Worm (Caenorhabditis elegans) whole organism, young adult: Measurements from ENCODE around the gene C13B4.1.

Experiments used
- B0019.2 ChIP-seq: fragments of 200-800 bp; sonication (Bioruptor generic); conservative IDR thresholded peaks from 2 replicates; pipeline ENCODE4 v1.3.6; 2022; ENCODE audit warnings: missing genetic modification reagents, missing genetic modification characterization, missing compliant biosample characterization
- B0261.1 ChIP-seq: sonication (generic microtip); optimal IDR thresholded peaks from 2 replicates; lab custom pipeline; 2016; ENCODE audit warnings: mild to moderate bottlenecking, missing genetic modification characterization, moderate library complexity, missing compliant biosample characterization
- D2030.7 ChIP-seq: fragments of 200-800 bp; sonication (Bioruptor generic); IDR thresholded peaks from 2 replicates; pipeline ENCODE4 v1.3.6; 2022; ENCODE audit warnings: missing genetic modification reagents, missing genetic modification characterization, missing compliant biosample characterization
- F23B12.7 ChIP-seq: sonication (generic microtip); optimal IDR thresholded peaks from 2 replicates; lab custom pipeline; 2017; ENCODE audit warnings: missing genetic modification characterization, mild to moderate bottlenecking, missing compliant biosample characterization, antibody characterized with exemption, moderate library complexity; ENCODE audit not compliant: insufficient read depth
- F33H1.4 ChIP-seq: fragments of 200-800 bp; sonication (Bioruptor generic); IDR thresholded peaks from 2 replicates; pipeline ENCODE4 v1.3.6; 2022; ENCODE audit warnings: missing genetic modification reagents, missing genetic modification characterization, missing compliant biosample characterization
- F49E8.2 ChIP-seq: sonication (generic microtip); optimal IDR thresholded peaks from 3 replicates; lab custom pipeline; 2017; ENCODE audit warnings: missing genetic modification characterization, mild to moderate bottlenecking, missing compliant biosample characterization, antibody characterized with exemption, moderate library complexity; ENCODE audit not compliant: insufficient read depth
- F57C9.4 ChIP-seq: sonication (generic microtip); optimal IDR thresholded peaks from 2 replicates; lab custom pipeline; 2017; ENCODE audit warnings: mild to moderate bottlenecking, missing genetic modification characterization, missing compliant biosample characterization
- T07F8.4 ChIP-seq: sonication (generic microtip); optimal IDR thresholded peaks from 2 replicates; lab custom pipeline; 2016; ENCODE audit warnings: mild to moderate bottlenecking, missing genetic modification characterization, moderate library complexity, missing compliant biosample characterization
- T26A5.8 ChIP-seq: sonication (generic microtip); optimal IDR thresholded peaks from 2 replicates; lab custom pipeline; 2016; ENCODE audit warnings: missing genetic modification characterization, missing compliant biosample characterization
- akir-1 ChIP-seq: fragments of 200-800 bp; sonication (Bioruptor generic); optimal IDR thresholded peaks from 2 replicates; lab custom pipeline; 2018; ENCODE audit warnings: mild to moderate bottlenecking, missing genetic modification characterization, moderate library complexity, missing compliant biosample characterization
- aptf-2 ChIP-seq: fragments of 200-800 bp; sonication (Bioruptor generic); conservative IDR thresholded peaks from 2 replicates; pipeline ENCODE4 v1.3.6; 2022; ENCODE audit warnings: missing genetic modification reagents, missing genetic modification characterization, missing compliant biosample characterization
- ceh-100 ChIP-seq: fragments of 200-800 bp; sonication (Bioruptor generic); IDR thresholded peaks from 2 replicates; pipeline ENCODE4 v1.3.6; 2022; ENCODE audit warnings: missing genetic modification reagents, missing genetic modification characterization, missing compliant biosample characterization
- ceh-40 ChIP-seq: fragments of 200-800 bp; sonication (Bioruptor generic); IDR thresholded peaks from 2 replicates; pipeline ENCODE4 v1.3.6; 2022; ENCODE audit warnings: missing genetic modification characterization, missing compliant biosample characterization
- ceh-79 ChIP-seq: sonication (generic microtip); optimal IDR thresholded peaks from 2 replicates; lab custom pipeline; 2017; ENCODE audit warnings: mild to moderate bottlenecking, missing genetic modification characterization, missing compliant biosample characterization
- ceh-91 ChIP-seq: fragments of 200-800 bp; sonication (Bioruptor generic); IDR thresholded peaks from 2 replicates; pipeline ENCODE4 v1.3.6; 2022; ENCODE audit warnings: missing genetic modification reagents, missing genetic modification characterization, missing compliant biosample characterization
- dox-1 ChIP-seq: fragments of 200-800 bp; sonication (Bioruptor generic); IDR thresholded peaks from 2 replicates; pipeline ENCODE4 v1.3.6; 2022; ENCODE audit warnings: missing genetic modification reagents, missing genetic modification characterization, missing compliant biosample characterization
- dpl-1 ChIP-seq: fragments of 150-350 bp; optimal IDR thresholded peaks from 2 replicates; lab custom pipeline; 2014; ENCODE audit warnings: missing biosample characterization, missing genetic modification reagents, missing genetic modification characterization
- efl-1 ChIP-seq: fragments of 150-350 bp; optimal IDR thresholded peaks from 2 replicates; lab custom pipeline; 2014; ENCODE audit warnings: missing biosample characterization, missing genetic modification reagents, missing genetic modification characterization
- ekl-4 ChIP-seq: fragments of 200-800 bp; sonication (Bioruptor generic); IDR thresholded peaks from 2 replicates; pipeline ENCODE4 v1.3.6; 2022; ENCODE audit warnings: missing genetic modification reagents, missing genetic modification characterization, missing compliant biosample characterization
- him-1 ChIP-seq: sonication (generic microtip); optimal IDR thresholded peaks from 2 replicates; lab custom pipeline; 2016; ENCODE audit warnings: missing genotype, missing genetic modification reagents, missing genetic modification characterization, missing compliant biosample characterization
- lin-26 ChIP-seq: fragments of 200-800 bp; sonication (Bioruptor generic); IDR thresholded peaks from 2 replicates; pipeline ENCODE4 v1.3.6; 2022; ENCODE audit warnings: missing genetic modification reagents, missing genetic modification characterization, missing compliant biosample characterization
- lin-35 ChIP-seq, 3 experiments: fragments of 150-350 bp in 2 of 3; sonication (generic microtip) in 1 of 3; optimal IDR thresholded peaks; 2 replicates each; lab custom pipeline; 2014 to 2018; ENCODE audit warnings: missing biosample characterization in 3 of 3, missing genetic modification characterization in 3 of 3, missing genetic modification reagents in 3 of 3
- lin-54 ChIP-seq: fragments of 200-800 bp; sonication (Bioruptor generic); optimal IDR thresholded peaks from 2 replicates; lab custom pipeline; 2018; ENCODE audit warnings: mild to moderate bottlenecking, missing genetic modification characterization, missing compliant biosample characterization
- lsl-1 ChIP-seq: fragments of 200-800 bp; sonication (Bioruptor generic); optimal IDR thresholded peaks from 2 replicates; lab custom pipeline; 2018; ENCODE audit warnings: mild to moderate bottlenecking, missing genetic modification characterization, moderate library complexity, missing compliant biosample characterization
- lsy-27 ChIP-seq: sonication (generic microtip); optimal IDR thresholded peaks from 2 replicates; lab custom pipeline; 2017; ENCODE audit warnings: missing genetic modification characterization, mild to moderate bottlenecking, missing compliant biosample characterization, antibody characterized with exemption, missing genotype, borderline replicate concordance; ENCODE audit not compliant: insufficient read depth
- madf-10 ChIP-seq: sonication (generic microtip); optimal IDR thresholded peaks from 2 replicates; lab custom pipeline; 2016; ENCODE audit warnings: mild to moderate bottlenecking, missing genetic modification characterization, missing compliant biosample characterization
- madf-6 ChIP-seq: fragments of 200-800 bp; sonication (Bioruptor generic); IDR thresholded peaks from 2 replicates; pipeline ENCODE4 v1.3.6; 2022; ENCODE audit warnings: missing genetic modification reagents, missing genetic modification characterization, missing compliant biosample characterization
- madf-8 ChIP-seq: fragments of 200-800 bp; sonication (Bioruptor generic); conservative IDR thresholded peaks from 2 replicates; pipeline ENCODE4 v1.3.6; 2022; ENCODE audit warnings: missing genetic modification reagents, missing genetic modification characterization, missing compliant biosample characterization
- mcd-1 ChIP-seq: fragments of 200-800 bp; sonication (Bioruptor generic); IDR thresholded peaks from 2 replicates; pipeline ENCODE4 v1.3.6; 2022; ENCODE audit warnings: missing genetic modification reagents, missing genetic modification characterization, missing compliant biosample characterization
- mes-4 ChIP-seq: sonication (generic microtip); optimal IDR thresholded peaks from 2 replicates; lab custom pipeline; 2016; ENCODE audit warnings: missing genotype, missing genetic modification characterization, missing compliant biosample characterization
- mxl-1 ChIP-seq: sonication (generic microtip); optimal IDR thresholded peaks from 2 replicates; lab custom pipeline; 2016; ENCODE audit warnings: missing genetic modification characterization, missing compliant biosample characterization
- nhr-120 ChIP-seq: fragments of 200-800 bp; sonication (Bioruptor generic); IDR thresholded peaks from 2 replicates; pipeline ENCODE4 v1.3.6; 2022; ENCODE audit warnings: missing genetic modification characterization, missing compliant biosample characterization
- pbrm-1 ChIP-seq: fragments of 200-800 bp; sonication (Bioruptor generic); IDR thresholded peaks from 2 replicates; pipeline ENCODE4 v1.3.6; 2022; ENCODE audit warnings: missing genetic modification reagents, missing genetic modification characterization, missing compliant biosample characterization
- rcor-1 ChIP-seq: fragments of 200-800 bp; sonication (Bioruptor generic); IDR thresholded peaks from 2 replicates; pipeline ENCODE4 v1.3.6; 2022; ENCODE audit warnings: missing genetic modification reagents, missing genetic modification characterization, missing compliant biosample characterization
- rpc-1 ChIP-seq, 2 experiments: fragments of 150-350 bp in 1 of 2; sonication (generic microtip) in 1 of 2; optimal IDR thresholded peaks; 2 replicates each; lab custom pipeline; 2014 to 2018; ENCODE audit warnings: missing biosample characterization in 1 of 2, missing genetic modification characterization in 1 of 2, missing genetic modification reagents in 1 of 2, missing genotype in 1 of 2
- sea-2 ChIP-seq: fragments of 200-800 bp; sonication (Bioruptor generic); IDR thresholded peaks from 2 replicates; pipeline ENCODE4 v1.3.6; 2022; ENCODE audit warnings: missing genetic modification characterization, missing compliant biosample characterization
- snpc-1.3 ChIP-seq: sonication (generic microtip); optimal IDR thresholded peaks from 2 replicates; lab custom pipeline; 2017; ENCODE audit warnings: missing genetic modification characterization, mild to moderate bottlenecking, missing compliant biosample characterization, antibody characterized with exemption, moderate library complexity, missing genotype, missing genetic modification reagents; ENCODE audit not compliant: insufficient read depth
- snpc-3.4 ChIP-seq: sonication (generic microtip); optimal IDR thresholded peaks from 2 replicates; lab custom pipeline; 2017; ENCODE audit warnings: missing genetic modification characterization, mild to moderate bottlenecking, missing compliant biosample characterization, antibody characterized with exemption, moderate library complexity, missing genotype, missing genetic modification reagents
- snpc-4 ChIP-seq, 5 experiments: fragments of 150-350 bp in 1 of 5; sonication (generic microtip) in 4 of 5; optimal IDR thresholded peaks; 2 replicates each; lab custom pipeline; 2014 to 2018; ENCODE audit warnings: missing genetic modification characterization in 5 of 5, missing biosample characterization in 3 of 5, antibody characterized with exemption in 2 of 5, mild to moderate bottlenecking in 2 of 5, missing compliant biosample characterization in 2 of 5, missing genotype in 2 of 5, moderate library complexity in 2 of 5, missing genetic modification reagents in 1 of 5
- tbp1 ChIP-seq: fragments of 200-800 bp; sonication (Bioruptor generic); optimal IDR thresholded peaks from 2 replicates; lab custom pipeline; 2018; ENCODE audit warnings: mild to moderate bottlenecking, missing genetic modification characterization, missing compliant biosample characterization
- unc-130 ChIP-seq: sonication (generic microtip); optimal IDR thresholded peaks from 2 replicates; lab custom pipeline; 2016; ENCODE audit warnings: missing genetic modification reagents, missing genetic modification characterization, missing compliant biosample characterization
- unc-62 ChIP-seq: fragments of 150-350 bp; optimal IDR thresholded peaks from 2 replicates; lab custom pipeline; 2014; ENCODE audit warnings: missing biosample characterization, missing genetic modification reagents, missing genetic modification characterization
- xnd-1 ChIP-seq: sonication (generic microtip); optimal IDR thresholded peaks from 2 replicates; lab custom pipeline; 2016; ENCODE audit warnings: missing genotype, missing genetic modification reagents, missing genetic modification characterization, missing compliant biosample characterization
- ztf-3 ChIP-seq: fragments of 200-800 bp; sonication (Bioruptor generic); optimal IDR thresholded peaks from 2 replicates; lab custom pipeline; 2018; ENCODE audit warnings: mild to moderate bottlenecking, missing genetic modification characterization, missing compliant biosample characterization
- ztf-6 ChIP-seq: fragments of 200-800 bp; sonication (Bioruptor generic); IDR thresholded peaks from 2 replicates; pipeline ENCODE4 v1.3.6; 2022; ENCODE audit warnings: missing genetic modification reagents, missing genetic modification characterization, missing compliant biosample characterization

The C13B4.1 gene

DNA sequence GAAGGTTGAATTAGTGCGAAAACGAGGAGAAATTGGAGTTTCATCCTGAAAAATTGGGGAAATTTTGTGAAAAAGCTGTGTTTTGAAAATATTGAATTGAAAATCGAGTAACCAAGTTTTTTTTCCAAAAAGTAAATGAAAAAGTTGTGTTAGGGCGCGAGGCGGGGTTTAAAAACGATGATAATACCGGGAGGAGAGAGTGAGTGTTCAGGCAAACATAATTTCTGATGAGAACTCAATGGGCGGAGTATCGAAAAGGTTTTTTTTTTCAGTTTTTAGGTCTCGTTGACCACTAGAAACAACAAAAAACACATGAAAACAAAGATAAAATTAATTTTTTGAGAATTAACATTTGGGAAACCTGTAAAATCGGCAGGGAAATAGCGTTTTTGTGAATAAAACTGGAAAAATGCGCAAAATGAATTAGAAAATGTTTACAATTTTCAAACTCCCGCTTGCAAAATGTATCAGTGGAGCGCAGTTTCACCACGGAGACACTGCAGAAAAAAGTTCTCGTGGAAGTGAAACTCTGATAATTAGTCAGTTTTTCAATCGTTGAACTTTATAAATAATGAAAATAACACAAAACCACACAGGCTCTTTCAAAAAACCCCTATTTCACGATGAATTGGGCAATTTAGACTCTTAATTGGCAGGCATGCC lies at the start of gene C13B4.1:
C13B4.1 (minus strand) TSS at position 51 of the 663 bp plus-strand sequence.
- TF ChIP-seq lsy-27 (tag; lab: Kevin White, UChicago) (no peak), ceh-40 (no peak), rpc-1 (optimal IDR thresholded peaks at IDR 0.05; lab: Kevin White, UChicago) (no peak), rpc-1 (tag; optimal IDR thresholded peaks at IDR 0.05; lab: Kevin White, UChicago) (no peak), xnd-1 (tag; lab: Kevin White, UChicago) (peak; percentile 50), ztf-3 (no peak), mcd-1 (GFP tag; lab: Robert Waterston, UW) (peak; percentile 94), lin-54 (GFP tag; lab: Kevin White, UChicago) (peak; percentile 97), F49E8.2 (tag; lab: Kevin White, UChicago) (peak; percentile 37), F57C9.4 (no peak), snpc-4 (GFP tag; optimal IDR thresholded peaks at IDR 0.05; lab: Kevin White, UChicago) (no peak), snpc-4 (tag; optimal IDR thresholded peaks at IDR 0.05; lab: Kevin White, UChicago) (peak in 1 of 4 experiments; percentile 16), mxl-1 (tag; lab: Kevin White, UChicago) (no peak), ekl-4 (no peak; the same call in 1 of the 2 replicates), T07F8.4 (tag; lab: Kevin White, UChicago) (no peak), F23B12.7 (tag; lab: Kevin White, UChicago) (peak; percentile 41), lin-26 (no peak), dox-1 (peak; percentile 67), lin-35 (GFP tag; optimal IDR thresholded peaks at IDR 0.05; lab: Kevin White, UChicago) (peak in 2 of 3 experiments; percentile 11 to 55), unc-130 (GFP tag; lab: Kevin White, UChicago) (peak; percentile 49), T26A5.8 (tag; lab: Kevin White, UChicago) (no peak), dpl-1 (GFP tag; lab: Kevin White, UChicago) (peak; percentile 68), mes-4 (tag; lab: Kevin White, UChicago) (no peak), madf-6 (GFP tag; lab: Robert Waterston, UW) (peak; percentile 80), akir-1 (GFP tag; lab: Kevin White, UChicago) (no peak), madf-8 (GFP tag; lab: Robert Waterston, UW) (peak; percentile 39), sea-2 (GFP tag; lab: Robert Waterston, UW) (no peak), him-1 (tag; lab: Kevin White, UChicago) (peak; percentile 11), B0261.1 (tag; lab: Kevin White, UChicago) (no peak), madf-10 (no peak), B0019.2 (GFP tag; lab: Robert Waterston, UW) (no peak), ceh-79 (tag; lab: Kevin White, UChicago) (no peak), snpc-1.3 (tag; lab: Kevin White, UChicago) (no peak), aptf-2 (GFP tag; lab: Robert Waterston, UW) (no peak), ceh-100 (GFP tag; lab: Robert Waterston, UW) (peak; percentile 98), efl-1 (GFP tag; lab: Kevin White, UChicago) (peak; percentile 92), F33H1.4 (peak; percentile 75), D2030.7 (GFP tag; lab: Robert Waterston, UW) (peak; percentile 90), tbp1 (GFP tag; lab: Kevin White, UChicago) (peak; percentile 26), pbrm-1 (0 out of 2 replicates have a peak, but pooled peaks have one; percentile 34), nhr-120 (no peak), ceh-91 (GFP tag; lab: Robert Waterston, UW) (peak; percentile 61), unc-62 (GFP tag; lab: Kevin White, UChicago) (no peak), lsl-1 (peak; percentile 75), ztf-6 (GFP tag; lab: Robert Waterston, UW) (no peak), rcor-1 (GFP tag; lab: Robert Waterston, UW) (peak; percentile 67), snpc-3.4 (tag; lab: Kevin White, UChicago) (peak; percentile 36)
